ENCODE assay signal across 2 fruit fly cellular contexts in genomic region chr2L:1063695-1064094, dm6.
TF ChIP-seq lines count a peak whose summit lies in the region.

No protein-coding gene starts in this region.

- TF ChIP-seq CTCF in whole organism, embryonic (GFP tag; optimal IDR thresholded peaks at IDR 0.05; lab: Kevin White, UChicago), result no peak

TF ChIP-seq in whole organism, embryonic, 481 proteins besides CTCF, POLR2A, EP300 and RAD21:
- TF ChIP-seq ara (GFP tag; IDR thresholded peaks at IDR 0.05; lab: Robert Waterston, UW) (0 out of 2 replicates have a peak, but pooled peaks have one; percentile 6), wdn (GFP tag; IDR thresholded peaks at IDR 0.05; lab: Robert Waterston, UW) (no peak)

TF ChIP-seq in whole organism, wandering third instar larva, 38 proteins besides CTCF, POLR2A, EP300 and RAD21:
- TF ChIP-seq Rel (GFP tag; optimal IDR thresholded peaks at IDR 0.05; lab: Kevin White, UChicago) (no peak), Rel (tag; optimal IDR thresholded peaks at IDR 0.05; lab: Kevin White, UChicago) (peak; percentile 95), pan (optimal IDR thresholded peaks at IDR 0.05; lab: Kevin White, UChicago) (no peak)
